Fruit fly (Drosophila melanogaster): ENCODE data around the gene Rbsn-5.

DNA sequence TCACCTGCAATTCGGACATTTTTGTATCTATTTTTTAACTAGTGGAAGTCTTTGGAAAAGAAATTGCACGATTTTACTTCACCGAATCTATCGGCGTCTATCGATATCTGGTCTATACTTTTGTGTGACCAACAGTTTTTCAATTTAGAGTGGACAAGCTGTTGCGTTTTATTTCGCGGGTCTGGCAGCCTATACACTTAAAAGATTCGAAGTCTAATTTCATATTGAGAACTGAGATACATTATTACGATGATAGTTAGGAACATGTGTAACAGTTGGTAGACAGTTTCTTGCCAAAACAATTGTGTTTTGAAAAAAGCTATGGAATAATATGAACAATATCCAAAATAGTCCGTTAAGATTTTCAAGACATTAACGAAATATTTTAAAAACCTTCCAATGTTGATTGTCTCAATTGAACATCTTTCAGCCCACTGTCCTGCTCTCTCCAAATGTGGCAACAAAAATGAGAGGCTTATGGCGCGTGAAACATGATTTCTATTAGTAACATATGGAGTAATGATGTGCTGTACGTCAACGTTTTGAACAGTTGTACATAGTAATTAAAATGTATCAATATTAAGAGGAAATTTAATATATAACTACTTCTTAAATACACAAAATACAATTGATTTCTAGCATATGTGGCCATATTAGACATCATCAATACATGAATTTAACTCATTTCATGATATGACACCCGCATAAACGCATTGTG, 2.8 kb downstream of the Rbsn-5 start, which contains the start of gene Acbp1:
- peak; percentile 88 for TF ChIP-seq ovo (GFP tag; optimal IDR thresholded peaks at IDR 0.05)
- peak; percentile 97 for TF ChIP-seq CG7101 (tag; optimal IDR thresholded peaks at IDR 0.05)
- TF ChIP-seq CG5204 (GFP tag; optimal IDR thresholded peaks at IDR 0.05) = peak; percentile 95
- TF ChIP-seq Clk (GFP tag; optimal IDR thresholded peaks at IDR 0.05) = peak; percentile 95
- TF ChIP-seq Mnt (GFP tag; optimal IDR thresholded peaks at IDR 0.05) = peak; percentile 92
- TF ChIP-seq cic (GFP tag; optimal IDR thresholded peaks at IDR 0.05) = peak; percentile 91
- TF ChIP-seq cnc (optimal IDR thresholded peaks at IDR 0.05) = no peak
- peak; percentile 98 for TF ChIP-seq CG12768 (GFP tag; optimal IDR thresholded peaks at IDR 0.05)
- TF ChIP-seq kay (GFP tag; ENCODE audit: borderline replicate concordance) = peak; percentile 92
- TF ChIP-seq CG11617 (GFP tag; optimal IDR thresholded peaks at IDR 0.05) = peak; percentile 100
- TF ChIP-seq CG7045 (GFP tag; optimal IDR thresholded peaks at IDR 0.05) = peak; percentile 98
